Worm (Caenorhabditis elegans) whole organism, midembryonic: Measurements from ENCODE around the gene srw-67.

ENCODE experiments used
- flt-1 ChIP-seq: fragments of 200-800 bp; sonication (Bioruptor generic); IDR thresholded peaks from 2 replicates; pipeline ENCODE4 v1.3.6; 2022; ENCODE audit warnings: missing genetic modification characterization, missing compliant biosample characterization
- tab-1 ChIP-seq: fragments of 200-800 bp; sonication (Bioruptor generic); IDR thresholded peaks from 2 replicates; pipeline ENCODE4 v1.3.6; 2022; ENCODE audit warnings: missing genetic modification characterization, missing compliant biosample characterization

ce11 chrV:7409599-7409998 lies 7.9 kb upstream of the srw-67 start, which contains the start of gene R13D7.2:
- TF ChIP-seq tab-1, result no peak
- no peak for TF ChIP-seq flt-1
